Worm (Caenorhabditis elegans) whole organism, L2 larva: ENCODE data around the gene ZK1128.1.

Source experiments
- aly-2 ChIP-seq: fragments of 150-350 bp; optimal IDR thresholded peaks from 2 replicates; lab custom pipeline; 2014; ENCODE audit warnings: missing biosample characterization, missing genetic modification characterization
- elt-1 ChIP-seq: fragments of 150-350 bp; optimal IDR thresholded peaks from 2 replicates; lab custom pipeline; 2014; ENCODE audit warnings: missing biosample characterization, missing genetic modification characterization
- nhr-10 ChIP-seq: sonication (generic microtip); optimal IDR thresholded peaks from 2 replicates; lab custom pipeline; 2017; ENCODE audit warnings: missing biosample characterization, missing genetic modification characterization
- nhr-23 ChIP-seq: fragments of 150-350 bp; optimal IDR thresholded peaks from 2 replicates; lab custom pipeline; 2014; ENCODE audit warnings: missing biosample characterization, missing genetic modification reagents, missing genetic modification characterization
- nhr-237 ChIP-seq: fragments of 150-350 bp; optimal IDR thresholded peaks from 2 replicates; lab custom pipeline; 2014; ENCODE audit warnings: missing biosample characterization, missing genetic modification characterization
- snpc-4 ChIP-seq: fragments of 150-350 bp; optimal IDR thresholded peaks from 2 replicates; lab custom pipeline; 2014; ENCODE audit warnings: missing biosample characterization, missing genetic modification characterization

ce11 chrIII:10123586-10124233 lies 9.2 kb upstream of the ZK1128.1 start, which contains the start of gene ttll-4:
- no peak for TF ChIP-seq elt-1
- TF ChIP-seq nhr-237 (tag; lab: Kevin White, UChicago) = no peak
- TF ChIP-seq aly-2 (tag; lab: Kevin White, UChicago) = no peak
- no peak for TF ChIP-seq nhr-10 (tag; lab: Kevin White, UChicago)
- TF ChIP-seq nhr-23 (tag; lab: Kevin White, UChicago) = no peak
- no peak for TF ChIP-seq snpc-4 (tag; lab: Kevin White, UChicago)
